Fruit fly (Drosophila melanogaster): ENCODE measurements around the gene CG18766.

- no peak for TF ChIP-seq pan (optimal IDR thresholded peaks at IDR 0.05)
- TF ChIP-seq usp (GFP tag; optimal IDR thresholded peaks at IDR 0.05), result no peak
- TF ChIP-seq EcR (GFP tag; optimal IDR thresholded peaks at IDR 0.05), result no peak
- no peak for TF ChIP-seq psq (optimal IDR thresholded peaks at IDR 0.05)
- no peak for TF ChIP-seq CG8478 (optimal IDR thresholded peaks at IDR 0.05)
These were observed 40.2 kb downstream of the CG18766 start for dm6 chr3R:27204694-27205414.

Measured in whole organism.